Fruit fly (Drosophila melanogaster) Kc167 (cell line): ENCODE results near the gene CG43349.

ENCODE experiments used
- Myc ChIP-seq: fragments of >200 bp; optimal IDR thresholded peaks from 2 replicates; lab custom pipeline; 2017; ENCODE audit warnings: missing external identifiers
- Sin3A ChIP-seq: fragments of >200 bp; optimal IDR thresholded peaks from 2 replicates; lab custom pipeline; 2018; ENCODE audit warnings: missing external identifiers
- h ChIP-seq: fragments of >200 bp; optimal IDR thresholded peaks from 3 replicates; lab custom pipeline; 2018; ENCODE audit warnings: missing external identifiers
- insv ChIP-seq: fragments of >200 bp; optimal IDR thresholded peaks from 3 replicates; lab custom pipeline; 2018; ENCODE audit warnings: missing external identifiers
- psq ChIP-seq: fragments of >200 bp; optimal IDR thresholded peaks from 2 replicates; lab custom pipeline; 2017; ENCODE audit warnings: missing external identifiers

DNA sequence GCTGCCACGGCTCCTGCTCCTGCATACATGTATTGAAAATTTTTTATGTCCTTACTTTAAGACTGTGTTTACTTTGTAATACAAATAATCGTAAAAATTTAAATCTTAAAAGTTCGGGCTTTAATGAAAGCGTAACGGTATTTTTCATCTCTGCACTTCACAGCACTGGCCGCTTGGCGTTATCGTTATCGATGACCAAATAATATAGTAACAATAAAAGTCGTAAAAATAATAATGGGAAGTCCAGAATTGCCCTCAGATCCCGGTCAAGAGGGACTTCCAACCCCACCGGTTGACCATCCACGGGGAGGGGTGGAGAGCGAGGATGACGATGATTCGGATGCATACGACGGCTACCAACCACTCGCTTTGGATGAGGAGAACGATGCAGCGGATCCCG, 33.7 kb upstream of the CG43349 start, which contains the start of gene CG14341:
- TF ChIP-seq Sin3A (lab: Kevin White, UChicago) (no peak), insv (lab: Kevin White, UChicago) (no peak), psq (lab: Kevin White, UChicago) (no peak), Myc (lab: Kevin White, UChicago) (no peak), h (lab: Kevin White, UChicago) (no peak)
